Worm (Caenorhabditis elegans) whole organism, dauer: Measurements from ENCODE around the gene idpc-7.

ENCODE experiments used
- unc-62 ChIP-seq: sonication (generic microtip); optimal IDR thresholded peaks from 2 replicates; lab custom pipeline; 2017; ENCODE audit warnings: missing biosample characterization, missing genetic modification reagents, missing genetic modification characterization

Gene idpc-7

ce11 chrV:9625122-9625521 lies 6.3 kb upstream of the idpc-7 start, which contains the start of gene idpc-4:
Gene idpc-4, plus strand, starts transcription at chrV:9625422.
- TF ChIP-seq unc-62 (GFP tag; lab: Kevin White, UChicago) = no peak

ce11 chrV:9622834-9623233 lies 4.0 kb upstream of the idpc-7 start, which contains the start of gene idpc-5:
Gene idpc-5, minus strand, starts transcription at chrV:9622934.
- TF ChIP-seq unc-62 (GFP tag; lab: Kevin White, UChicago) = no peak

- TF ChIP-seq unc-62 (GFP tag; lab: Kevin White, UChicago) = no peak
Measured at ce11 chrV:9621437-9621836, 2.6 kb upstream of the idpc-7 start.

- no peak for TF ChIP-seq unc-62 (GFP tag; lab: Kevin White, UChicago)
Measured at ce11 chrV:9620417-9620816, 1.6 kb upstream of the idpc-7 start.

- TF ChIP-seq unc-62 (GFP tag; lab: Kevin White, UChicago) = no peak
Measured at ce11 chrV:9619850-9620249, 1.0 kb upstream of the idpc-7 start, which contains the start of gene idpc-6. Gene idpc-6, plus strand, starts transcription at chrV:9620150.

ce11 chrV:9618420-9618819 lies 399 bp downstream of the idpc-7 start:
- no peak for TF ChIP-seq unc-62 (GFP tag; lab: Kevin White, UChicago)

ce11 chrV:9616687-9617086 lies 2.1 kb downstream of the idpc-7 start:
- no peak for TF ChIP-seq unc-62 (GFP tag; lab: Kevin White, UChicago)

- TF ChIP-seq unc-62 (GFP tag; lab: Kevin White, UChicago) = no peak
Measured at ce11 chrV:9616130-9616529, 2.7 kb downstream of the idpc-7 start.

- no peak for TF ChIP-seq unc-62 (GFP tag; lab: Kevin White, UChicago)
Measured at ce11 chrV:9615725-9616124, 3.1 kb downstream of the idpc-7 start, which contains the start of gene pqn-63. Gene pqn-63, plus strand, starts transcription at chrV:9616031.

- no peak for TF ChIP-seq unc-62 (GFP tag; lab: Kevin White, UChicago)
Measured at ce11 chrV:9609217-9609616, 9.6 kb downstream of the idpc-7 start.

ce11 chrV:9608256-9608655 lies 10.6 kb downstream of the idpc-7 start, which contains the start of gene dop-2:
Gene dop-2, plus strand, starts transcription at chrV:9608556.
- no peak for TF ChIP-seq unc-62 (GFP tag; lab: Kevin White, UChicago)

ce11 chrV:9590317-9590716 lies 28.5 kb downstream of the idpc-7 start, which contains the start of gene K09G1.2:
Gene K09G1.2, plus strand, starts transcription at chrV:9590617.
- no peak for TF ChIP-seq unc-62 (GFP tag; lab: Kevin White, UChicago)

ce11 chrV:9588574-9588973 lies 30.2 kb downstream of the idpc-7 start:
- no peak for TF ChIP-seq unc-62 (GFP tag; lab: Kevin White, UChicago)

ce11 chrV:9587619-9588018 lies 31.2 kb downstream of the idpc-7 start:
- no peak for TF ChIP-seq unc-62 (GFP tag; lab: Kevin White, UChicago)

- no peak for TF ChIP-seq unc-62 (GFP tag; lab: Kevin White, UChicago)
Measured at ce11 chrV:9584263-9584662, 34.6 kb downstream of the idpc-7 start.

- no peak for TF ChIP-seq unc-62 (GFP tag; lab: Kevin White, UChicago)
Measured at ce11 chrV:9583323-9583644, 35.5 kb downstream of the idpc-7 start, which contains the start of gene K09G1.1. Gene K09G1.1, plus strand, starts transcription at chrV:9583545.

ce11 chrV:9582594-9583322 lies 36.1 kb downstream of the idpc-7 start, which contains the start of gene rtfo-1:
Gene rtfo-1, minus strand, starts transcription at chrV:9582644.
- TF ChIP-seq unc-62 (GFP tag; lab: Kevin White, UChicago) = no peak
